Worm (Caenorhabditis elegans): ENCODE data around the gene ZK1307.7.

ZK1307.7 gene

ce11 chrII:9644438-9644837 is 8.0 kb downstream of the ZK1307.7 start, which contains the start of gene fzr-1:
TSS of gene fzr-1 (minus strand) at chrII:9644466.
- TF ChIP-seq elt-4 (tag; optimal IDR thresholded peaks at IDR 0.05) (no peak), elt-2 (tag; optimal IDR thresholded peaks at IDR 0.05) (peak; percentile 16)

DNA sequence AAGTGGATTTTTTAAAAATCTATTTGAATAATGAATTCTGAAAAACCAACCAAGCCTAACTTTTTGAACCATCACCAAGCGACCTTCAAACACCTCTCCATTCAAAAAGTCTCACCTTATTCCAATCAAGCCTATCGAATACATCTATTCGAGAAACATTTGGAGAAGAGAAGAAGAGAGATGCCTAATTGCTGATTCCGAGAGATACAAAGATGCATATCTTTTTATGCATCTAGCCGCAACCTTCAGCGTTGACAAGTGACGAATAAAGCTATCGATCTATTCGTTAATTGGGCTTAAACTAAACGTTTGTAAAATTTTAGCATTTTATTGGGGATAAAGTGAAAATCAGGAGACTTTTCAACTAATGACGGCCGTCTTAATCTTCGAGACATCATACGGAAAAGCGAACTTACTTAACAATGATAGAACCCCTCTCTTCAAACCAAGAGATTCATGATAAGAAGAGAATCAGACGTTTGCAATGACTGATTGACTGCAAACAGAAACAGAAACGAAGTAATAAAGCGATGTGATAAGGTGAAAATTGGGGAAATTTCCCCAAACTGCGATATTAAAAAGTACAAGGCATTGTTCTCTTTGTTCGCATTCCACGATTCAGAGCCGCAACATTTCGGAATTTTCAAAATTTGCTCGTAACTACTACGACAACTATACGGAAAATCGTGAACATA is 8.7 kb downstream of the ZK1307.7 start:
- no peak for TF ChIP-seq ceh-22 (tag; optimal IDR thresholded peaks at IDR 0.05)
- no peak for TF ChIP-seq hlh-30 (tag; optimal IDR thresholded peaks at IDR 0.05; ENCODE audit: insufficient read depth)
- TF ChIP-seq sox-4 (tag; optimal IDR thresholded peaks at IDR 0.05), result no peak
- TF ChIP-seq pqm-1 (tag; optimal IDR thresholded peaks at IDR 0.05), result no peak
- TF ChIP-seq rnt-1 (tag; optimal IDR thresholded peaks at IDR 0.05), result peak; percentile 77
- TF ChIP-seq pag-3 (tag; optimal IDR thresholded peaks at IDR 0.05; ENCODE audit: borderline replicate concordance), result no peak
- TF ChIP-seq unc-55 (GFP tag; optimal IDR thresholded peaks at IDR 0.05), result peak; percentile 39
- no peak for TF ChIP-seq pax-1 (tag; optimal IDR thresholded peaks at IDR 0.05)
- TF ChIP-seq elt-2 (tag; optimal IDR thresholded peaks at IDR 0.05), result peak; percentile 46
- TF ChIP-seq K02D7.2 (tag; optimal IDR thresholded peaks at IDR 0.05), result no peak
- TF ChIP-seq hlh-15 (tag; optimal IDR thresholded peaks at IDR 0.05), result no peak

- TF ChIP-seq ceh-2 (tag; optimal IDR thresholded peaks at IDR 0.05) (peak; percentile 45), ztf-16 (tag; optimal IDR thresholded peaks at IDR 0.05) (no peak), pha-2 (tag; optimal IDR thresholded peaks at IDR 0.05) (peak; percentile 3), npax-4 (tag; optimal IDR thresholded peaks at IDR 0.05) (no peak), C38D4.7 (GFP tag; optimal IDR thresholded peaks at IDR 0.05) (no peak), zip-5 (tag; optimal IDR thresholded peaks at IDR 0.05) (no peak), sdc-2 (tag; optimal IDR thresholded peaks at IDR 0.05) (peak; percentile 13), pat-9 (tag; optimal IDR thresholded peaks at IDR 0.05) (no peak), ceh-48 (tag; optimal IDR thresholded peaks at IDR 0.05) (peak; percentile 80), hlh-6 (tag; optimal IDR thresholded peaks at IDR 0.05) (peak; percentile 40), che-1 (tag; optimal IDR thresholded peaks at IDR 0.05) (no peak), unc-86 (tag; optimal IDR thresholded peaks at IDR 0.05) (no peak), fkh-6 (tag; optimal IDR thresholded peaks at IDR 0.05) (no peak), hlh-30 (tag; optimal IDR thresholded peaks at IDR 0.05; ENCODE audit: insufficient read depth) (peak; percentile 85), ttx-3 (tag; optimal IDR thresholded peaks at IDR 0.05) (no peak), nfya-1 (tag; optimal IDR thresholded peaks at IDR 0.05) (peak; percentile 89), nhr-232 (tag; optimal IDR thresholded peaks at IDR 0.05) (no peak), fax-1 (tag; optimal IDR thresholded peaks at IDR 0.05) (no peak), ets-4 (tag; optimal IDR thresholded peaks at IDR 0.05) (peak; percentile 18), unc-55 (GFP tag; optimal IDR thresholded peaks at IDR 0.05) (peak; percentile 77), ceh-19 (GFP tag; optimal IDR thresholded peaks at IDR 0.05) (no peak), tbx-2 (tag; optimal IDR thresholded peaks at IDR 0.05) (peak; percentile 66), sox-2 (GFP tag; IDR thresholded peaks at IDR 0.05) (no peak), dmd-4 (tag; optimal IDR thresholded peaks at IDR 0.05; ENCODE audit: borderline replicate concordance) (peak; percentile 58), T23F11.4 (GFP tag; optimal IDR thresholded peaks at IDR 0.05) (no peak), nhr-11 (tag; optimal IDR thresholded peaks at IDR 0.05) (no peak), pag-3 (tag; optimal IDR thresholded peaks at IDR 0.05; ENCODE audit: borderline replicate concordance) (no peak), lim-6 (tag; optimal IDR thresholded peaks at IDR 0.05) (no peak), ceh-18 (tag; optimal IDR thresholded peaks at IDR 0.05) (peak; percentile 56), F13H6.1 (tag; optimal IDR thresholded peaks at IDR 0.05) (no peak), pax-1 (tag; optimal IDR thresholded peaks at IDR 0.05) (no peak), dve-1 (tag; optimal IDR thresholded peaks at IDR 0.05) (peak; percentile 32), mec-3 (tag; optimal IDR thresholded peaks at IDR 0.05; ENCODE audit: borderline replicate concordance) (no peak), K02D7.2 (tag; optimal IDR thresholded peaks at IDR 0.05) (no peak), rnt-1 (tag; optimal IDR thresholded peaks at IDR 0.05) (peak; percentile 59), eyg-1 (tag; optimal IDR thresholded peaks at IDR 0.05) (no peak), hlh-8 (tag; optimal IDR thresholded peaks at IDR 0.05) (no peak), ceh-34 (tag; optimal IDR thresholded peaks at IDR 0.05) (peak; percentile 76), ceh-45 (GFP tag; IDR thresholded peaks at IDR 0.05) (no peak), gmeb-2 (tag; optimal IDR thresholded peaks at IDR 0.05) (no peak), elt-2 (tag; optimal IDR thresholded peaks at IDR 0.05) (no peak), ceh-30 (tag; optimal IDR thresholded peaks at IDR 0.05) (peak; percentile 58), ceh-22 (tag; optimal IDR thresholded peaks at IDR 0.05) (no peak)
These were observed 9.7 kb downstream of the ZK1307.7 start for ce11 chrII:9646122-9646555.
